Worm (Caenorhabditis elegans): ENCODE measurements around the gene srab-12.

srab-12 gene

ce11 chrV:17800538-17800937, 17.1 kb upstream of the srab-12 start, which contains the start of gene srh-287:
Gene srh-287 (plus strand): TSS chrV:17800838.
- TF ChIP-seq M03D4.4 (tag; optimal IDR thresholded peaks at IDR 0.05) (no peak), elt-3 (tag; optimal IDR thresholded peaks at IDR 0.05) (no peak), ces-1 (GFP tag; optimal IDR thresholded peaks at IDR 0.05) (no peak), unc-39 (tag; optimal IDR thresholded peaks at IDR 0.05) (no peak), unc-62 (GFP tag; optimal IDR thresholded peaks at IDR 0.05) (no peak), zip-8 (tag; optimal IDR thresholded peaks at IDR 0.05) (no peak), blmp-1 (tag; optimal IDR thresholded peaks at IDR 0.05) (no peak), bed-3 (GFP tag; optimal IDR thresholded peaks at IDR 0.05) (no peak), drap-1 (GFP tag; optimal IDR thresholded peaks at IDR 0.05) (no peak), ceh-39 (tag; optimal IDR thresholded peaks at IDR 0.05) (no peak)

- no peak for TF ChIP-seq mep-1 (tag; optimal IDR thresholded peaks at IDR 0.05)
- no peak for TF ChIP-seq snpc-4 (tag; optimal IDR thresholded peaks at IDR 0.05)
- no peak for TF ChIP-seq lin-32 (GFP tag; optimal IDR thresholded peaks at IDR 0.05)
- TF ChIP-seq ces-1 (GFP tag; optimal IDR thresholded peaks at IDR 0.05) = no peak
- no peak for TF ChIP-seq elt-3 (tag; optimal IDR thresholded peaks at IDR 0.05)
Observed at ce11 chrV:17798789-17799188, 15.3 kb upstream of the srab-12 start, which contains the start of gene srx-18. Gene srx-18 (minus strand): TSS chrV:17798889.

ce11 chrV:17795655-17796054, 12.2 kb upstream of the srab-12 start, which contains the start of gene srh-288:
Gene srh-288 (minus strand): TSS chrV:17795755.
- TF ChIP-seq cnd-1 (tag; optimal IDR thresholded peaks at IDR 0.05) = no peak

- TF ChIP-seq sptf-1 (tag; optimal IDR thresholded peaks at IDR 0.05) = no peak
- TF ChIP-seq cnd-1 (tag; optimal IDR thresholded peaks at IDR 0.05) = no peak
- no peak for TF ChIP-seq flh-1 (GFP tag; optimal IDR thresholded peaks at IDR 0.05)
- TF ChIP-seq elt-3 (tag; optimal IDR thresholded peaks at IDR 0.05) = no peak
- TF ChIP-seq ceh-43 (GFP tag; optimal IDR thresholded peaks at IDR 0.05) = no peak
- no peak for TF ChIP-seq unc-120 (tag; optimal IDR thresholded peaks at IDR 0.05; ENCODE audit: poor library complexity, severe bottlenecking)
- no peak for TF ChIP-seq snpc-4 (tag; optimal IDR thresholded peaks at IDR 0.05)
- TF ChIP-seq nhr-12 (tag; optimal IDR thresholded peaks at IDR 0.05) = no peak
- TF ChIP-seq hlh-1 (tag; optimal IDR thresholded peaks at IDR 0.05) = no peak
- TF ChIP-seq ham-2 (GFP tag; optimal IDR thresholded peaks at IDR 0.05) = no peak
- TF ChIP-seq ceh-83 (GFP tag; optimal IDR thresholded peaks at IDR 0.05) = no peak
- no peak for TF ChIP-seq mls-2 (tag; optimal IDR thresholded peaks at IDR 0.05)
- no peak for TF ChIP-seq pha-4 (tag; optimal IDR thresholded peaks at IDR 0.05)
Observed at ce11 chrV:17793986-17794385, 10.5 kb upstream of the srab-12 start, which contains the start of gene srh-289. Gene srh-289 (minus strand): TSS chrV:17794086.

ce11 chrV:17790191-17790590, 6.7 kb upstream of the srab-12 start, which contains the start of gene srh-290:
Gene srh-290 (plus strand): TSS chrV:17790491.
- TF ChIP-seq ceh-39 (tag; optimal IDR thresholded peaks at IDR 0.05) (no peak), ztf-11 (tag; optimal IDR thresholded peaks at IDR 0.05) (no peak), pha-4 (tag; optimal IDR thresholded peaks at IDR 0.05) (no peak), zip-8 (tag; optimal IDR thresholded peaks at IDR 0.05) (no peak), elt-1 (tag; optimal IDR thresholded peaks at IDR 0.05; ENCODE audit: borderline replicate concordance, insufficient read depth) (no peak), elt-3 (tag; optimal IDR thresholded peaks at IDR 0.05) (no peak), tbx-8 (GFP tag; optimal IDR thresholded peaks at IDR 0.05) (no peak), mep-1 (tag; optimal IDR thresholded peaks at IDR 0.05) (no peak), hlh-1 (tag; optimal IDR thresholded peaks at IDR 0.05) (no peak), unc-62 (GFP tag; optimal IDR thresholded peaks at IDR 0.05) (no peak), flh-1 (GFP tag; optimal IDR thresholded peaks at IDR 0.05) (no peak), snpc-4 (tag; optimal IDR thresholded peaks at IDR 0.05) (no peak), nhr-76 (tag; optimal IDR thresholded peaks at IDR 0.05) (no peak), unc-120 (tag; optimal IDR thresholded peaks at IDR 0.05; ENCODE audit: poor library complexity, severe bottlenecking) (no peak), ceh-83 (GFP tag; optimal IDR thresholded peaks at IDR 0.05) (no peak)

ce11 chrV:17784363-17784762, 921 bp upstream of the srab-12 start:
- TF ChIP-seq nhr-12 (tag; optimal IDR thresholded peaks at IDR 0.05) = no peak
- no peak for TF ChIP-seq tbx-8 (GFP tag; optimal IDR thresholded peaks at IDR 0.05)
- TF ChIP-seq hlh-1 (tag; optimal IDR thresholded peaks at IDR 0.05) = no peak
